Worm (Caenorhabditis elegans): Measurements from ENCODE around the gene ttr-46.

- TF ChIP-seq him-1 (tag; optimal IDR thresholded peaks at IDR 0.05) (no peak), dao-5 (tag; optimal IDR thresholded peaks at IDR 0.05) (no peak)
These were observed 32.6 kb upstream of the ttr-46 start, which contains the start of gene C50H2.5 for ce11 chrV:9918410-9918809.
